In genomic region chr3R:5620387-5620956, dm6 we compare ENCODE assay signal across 5 fruit fly cellular contexts.
A peak's percentile ranks its signal among the peaks of the same experiment; 100 is the strongest.
TF ChIP-seq lines count a peak whose summit lies in the region.

No protein-coding gene starts in this region.

- peak; percentile 4 for TF ChIP-seq CTCF in whole organism, embryonic (GFP tag; optimal IDR thresholded peaks at IDR 0.05; lab: Kevin White, UChicago)

TF ChIP-seq in whole organism, adult, 20 proteins besides CTCF, POLR2A, EP300 and RAD21:
- TF ChIP-seq Mnt (GFP tag; optimal IDR thresholded peaks at IDR 0.05; lab: Kevin White, UChicago) (no peak), CG12768 (GFP tag; optimal IDR thresholded peaks at IDR 0.05; lab: Kevin White, UChicago) (no peak), CG11617 (GFP tag; optimal IDR thresholded peaks at IDR 0.05; lab: Kevin White, UChicago) (peak; percentile 5)

TF ChIP-seq in whole organism, embryonic, 481 proteins besides CTCF, POLR2A, EP300 and RAD21 (continues in another document):
- TF ChIP-seq CG10654 (GFP tag; optimal IDR thresholded peaks at IDR 0.05; lab: Kevin White, UChicago), result peak; percentile 40
- peak; percentile 7 for TF ChIP-seq HmgZ (tag; optimal IDR thresholded peaks at IDR 0.05; lab: Kevin White, UChicago)
- peak; percentile 73 for TF ChIP-seq Sox102F (GFP tag; optimal IDR thresholded peaks at IDR 0.05; lab: Kevin White, UChicago)
- TF ChIP-seq CG5953 (GFP tag; IDR thresholded peaks at IDR 0.05; lab: Robert Waterston, UW), result peak; percentile 59; the same call in 1 of the 2 replicates
- TF ChIP-seq vfl (GFP tag; optimal IDR thresholded peaks at IDR 0.05; lab: Kevin White, UChicago), result peak; percentile 44
- TF ChIP-seq vnd (GFP tag; IDR thresholded peaks at IDR 0.05; lab: Robert Waterston, UW; ENCODE audit: partially characterized antibody), result no peak
- no peak for TF ChIP-seq CG13287 (GFP tag; IDR thresholded peaks at IDR 0.05; lab: Robert Waterston, UW; ENCODE audit: partially characterized antibody)
- peak; percentile 18 for TF ChIP-seq mirr (GFP tag; optimal IDR thresholded peaks at IDR 0.05; lab: Kevin White, UChicago)
- peak; percentile 41 for TF ChIP-seq Dip3 (GFP tag; optimal IDR thresholded peaks at IDR 0.05; lab: Kevin White, UChicago)
- no peak for TF ChIP-seq stwl (tag; optimal IDR thresholded peaks at IDR 0.05; lab: Kevin White, UChicago)
- TF ChIP-seq MESR4 (GFP tag; optimal IDR thresholded peaks at IDR 0.05; lab: Kevin White, UChicago), result no peak
- no peak for TF ChIP-seq z (GFP tag; IDR thresholded peaks at IDR 0.05; lab: Robert Waterston, UW)
- peak; percentile 52 for TF ChIP-seq dmrt11E (tag; optimal IDR thresholded peaks at IDR 0.05; lab: Kevin White, UChicago)
- peak; percentile 61; the same call in 1 of the 3 replicates for TF ChIP-seq CG7357 (GFP tag; IDR thresholded peaks at IDR 0.05; lab: Robert Waterston, UW)
- TF ChIP-seq CG7839 (tag; optimal IDR thresholded peaks at IDR 0.05; lab: Kevin White, UChicago), result peak; percentile 72
- peak; percentile 52 for TF ChIP-seq crc (GFP tag; optimal IDR thresholded peaks at IDR 0.05; lab: Kevin White, UChicago)
- TF ChIP-seq CG30403 (GFP tag; optimal IDR thresholded peaks at IDR 0.05; lab: Kevin White, UChicago), result peak; percentile 75
- TF ChIP-seq CG13296 (GFP tag; optimal IDR thresholded peaks at IDR 0.05; lab: Kevin White, UChicago), result no peak
- TF ChIP-seq CG2712 (tag; optimal IDR thresholded peaks at IDR 0.05; lab: Kevin White, UChicago), result peak; percentile 71
- TF ChIP-seq Asciz (GFP tag; optimal IDR thresholded peaks at IDR 0.05; lab: Kevin White, UChicago), result peak; percentile 73
- TF ChIP-seq Nf-YA (GFP tag; IDR thresholded peaks at IDR 0.05; lab: Robert Waterston, UW), result peak; percentile 35; the same call in 1 of the 2 replicates

TF ChIP-seq in whole organism, prepupa, 60 proteins besides CTCF, POLR2A, EP300 and RAD21 (continues in another document):
- TF ChIP-seq CG11902 (GFP tag; optimal IDR thresholded peaks at IDR 0.05; lab: Kevin White, UChicago) (peak; percentile 57), CG8119 (GFP tag; IDR thresholded peaks at IDR 0.05; lab: Robert Waterston, UW) (peak; percentile 60; the same call in 1 of the 3 replicates), net (GFP tag; optimal IDR thresholded peaks at IDR 0.05; lab: Kevin White, UChicago) (peak; percentile 73), CG11762 (GFP tag; optimal IDR thresholded peaks at IDR 0.05; lab: Kevin White, UChicago; ENCODE audit: insufficient read depth) (peak; percentile 14), Hr38 (GFP tag; optimal IDR thresholded peaks at IDR 0.05; lab: Kevin White, UChicago) (no peak), fd59A (GFP tag; optimal IDR thresholded peaks at IDR 0.05; lab: Kevin White, UChicago) (peak; percentile 50), achi (GFP tag; optimal IDR thresholded peaks at IDR 0.05; lab: Kevin White, UChicago) (peak; percentile 54), CG4318 (GFP tag; optimal IDR thresholded peaks at IDR 0.05; lab: Kevin White, UChicago) (peak; percentile 73), CG31627 (GFP tag; optimal IDR thresholded peaks at IDR 0.05; lab: Kevin White, UChicago) (peak; percentile 65), svp (GFP tag; lab: Kevin White, UChicago) (peak; percentile 90), Sox102F (GFP tag; optimal IDR thresholded peaks at IDR 0.05; lab: Kevin White, UChicago) (peak; percentile 61), CG32006 (GFP tag; optimal IDR thresholded peaks at IDR 0.05; lab: Kevin White, UChicago) (peak; percentile 86), topi (GFP tag; optimal IDR thresholded peaks at IDR 0.05; lab: Kevin White, UChicago) (peak; percentile 71), CG34406 (GFP tag; optimal IDR thresholded peaks at IDR 0.05; lab: Kevin White, UChicago) (peak; percentile 56), spab (GFP tag; optimal IDR thresholded peaks at IDR 0.05; lab: Kevin White, UChicago) (peak; percentile 48), CG10631 (GFP tag; optimal IDR thresholded peaks at IDR 0.05; lab: Kevin White, UChicago) (peak; percentile 60), pdm3 (GFP tag; optimal IDR thresholded peaks at IDR 0.05; lab: Kevin White, UChicago) (peak; percentile 57), esn (GFP tag; optimal IDR thresholded peaks at IDR 0.05; lab: Kevin White, UChicago) (peak; percentile 82), CG10669 (GFP tag; optimal IDR thresholded peaks at IDR 0.05; lab: Kevin White, UChicago) (peak; percentile 49), Sox15 (GFP tag; optimal IDR thresholded peaks at IDR 0.05; lab: Kevin White, UChicago) (peak; percentile 54), CG3032 (tag; optimal IDR thresholded peaks at IDR 0.05; lab: Kevin White, UChicago) (peak; percentile 23), CG6792 (GFP tag; optimal IDR thresholded peaks at IDR 0.05; lab: Kevin White, UChicago) (peak; percentile 55), Eip78C (GFP tag; lab: Kevin White, UChicago) (peak; percentile 92)

TF ChIP-seq in whole organism, pupa, 21 proteins besides CTCF, POLR2A, EP300 and RAD21:
- peak; percentile 30 for TF ChIP-seq CG34367 (tag; optimal IDR thresholded peaks at IDR 0.05; lab: Kevin White, UChicago)
- TF ChIP-seq Snoo (tag; optimal IDR thresholded peaks at IDR 0.05; lab: Kevin White, UChicago), result peak; percentile 60
- TF ChIP-seq Pif1B (GFP tag; optimal IDR thresholded peaks at IDR 0.05; lab: Kevin White, UChicago), result peak; percentile 34
- TF ChIP-seq gl (tag; optimal IDR thresholded peaks at IDR 0.05; lab: Kevin White, UChicago), result peak; percentile 14
- no peak; the same call in 1 of the 2 replicates for TF ChIP-seq Ets98B (GFP tag; IDR thresholded peaks at IDR 0.05; lab: Robert Waterston, UW)
- TF ChIP-seq CG10348 (GFP tag; IDR thresholded peaks at IDR 0.05; lab: Robert Waterston, UW), result no peak
- no peak for TF ChIP-seq EcR (GFP tag; optimal IDR thresholded peaks at IDR 0.05; lab: Kevin White, UChicago)
- TF ChIP-seq CG4496 (GFP tag; IDR thresholded peaks at IDR 0.05; lab: Robert Waterston, UW), result 0 out of 3 replicates have a peak, but pooled peaks have one; percentile 45
- peak; percentile 60 for TF ChIP-seq CG15710 (tag; optimal IDR thresholded peaks at IDR 0.05; lab: Kevin White, UChicago)
- TF ChIP-seq Pif1A (GFP tag; optimal IDR thresholded peaks at IDR 0.05; lab: Kevin White, UChicago), result peak; percentile 61
- TF ChIP-seq CG9948 (tag; optimal IDR thresholded peaks at IDR 0.05; lab: Kevin White, UChicago), result peak; percentile 41
- peak; percentile 70 for TF ChIP-seq CG8159 (tag; optimal IDR thresholded peaks at IDR 0.05; lab: Kevin White, UChicago)
- TF ChIP-seq D1 (tag; optimal IDR thresholded peaks at IDR 0.05; lab: Kevin White, UChicago), result no peak
- peak; percentile 45 for TF ChIP-seq CG17806 (tag; optimal IDR thresholded peaks at IDR 0.05; lab: Kevin White, UChicago)
- peak; percentile 58 for TF ChIP-seq CG8301 (tag; optimal IDR thresholded peaks at IDR 0.05; lab: Kevin White, UChicago)
- peak; percentile 64; the same call in 1 of the 3 replicates for TF ChIP-seq fd96Ca (GFP tag; IDR thresholded peaks at IDR 0.05; lab: Robert Waterston, UW)
- peak; percentile 33; the same call in 1 of the 2 replicates for TF ChIP-seq CG32121 (GFP tag; IDR thresholded peaks at IDR 0.05; lab: Robert Waterston, UW)
- TF ChIP-seq CG14655 (GFP tag; optimal IDR thresholded peaks at IDR 0.05; lab: Kevin White, UChicago), result peak; percentile 79
- TF ChIP-seq rn (GFP tag; IDR thresholded peaks at IDR 0.05; lab: Robert Waterston, UW), result peak; percentile 51
- TF ChIP-seq CG12605 (GFP tag; IDR thresholded peaks at IDR 0.05; lab: Robert Waterston, UW), result peak; percentile 30
- no peak for TF ChIP-seq CG13204 (GFP tag; optimal IDR thresholded peaks at IDR 0.05; lab: Kevin White, UChicago)
TF ChIP-seq in whole organism, pupa: peak in this region for 16.

TF ChIP-seq in whole organism, wandering third instar larva, 38 proteins besides CTCF, POLR2A, EP300 and RAD21 (continues in another document):
- TF ChIP-seq CG9705 (GFP tag; optimal IDR thresholded peaks at IDR 0.05; lab: Kevin White, UChicago), result no peak
- peak; percentile 67 for TF ChIP-seq ey (GFP tag; optimal IDR thresholded peaks at IDR 0.05; lab: Kevin White, UChicago)
- TF ChIP-seq Rel (GFP tag; optimal IDR thresholded peaks at IDR 0.05; lab: Kevin White, UChicago), result no peak
- no peak for TF ChIP-seq Rel (tag; optimal IDR thresholded peaks at IDR 0.05; lab: Kevin White, UChicago)
- TF ChIP-seq woc (GFP tag; optimal IDR thresholded peaks at IDR 0.05; lab: Kevin White, UChicago), result peak; percentile 32
- TF ChIP-seq Jra (GFP tag; optimal IDR thresholded peaks at IDR 0.05; lab: Kevin White, UChicago), result no peak
- TF ChIP-seq HLH106 (tag; optimal IDR thresholded peaks at IDR 0.05; lab: Kevin White, UChicago), result peak; percentile 38
- no peak for TF ChIP-seq Myc (optimal IDR thresholded peaks at IDR 0.05; lab: Kevin White, UChicago)
- peak; percentile 60 for TF ChIP-seq sv (GFP tag; optimal IDR thresholded peaks at IDR 0.05; lab: Kevin White, UChicago)
- peak; percentile 22 for TF ChIP-seq Hnf4 (GFP tag; optimal IDR thresholded peaks at IDR 0.05; lab: Kevin White, UChicago)
- TF ChIP-seq br (GFP tag; optimal IDR thresholded peaks at IDR 0.05; lab: Kevin White, UChicago), result peak; percentile 8
- TF ChIP-seq Hr83 (GFP tag; optimal IDR thresholded peaks at IDR 0.05; lab: Kevin White, UChicago; ENCODE audit: poor library complexity, severe bottlenecking), result peak; percentile 60
- no peak for TF ChIP-seq jim (GFP tag; optimal IDR thresholded peaks at IDR 0.05; lab: Kevin White, UChicago)
- TF ChIP-seq dsf (GFP tag; optimal IDR thresholded peaks at IDR 0.05; lab: Kevin White, UChicago; ENCODE audit: borderline replicate concordance), result no peak
- TF ChIP-seq GATAd (GFP tag; optimal IDR thresholded peaks at IDR 0.05; lab: Kevin White, UChicago), result no peak
- TF ChIP-seq sage (GFP tag; optimal IDR thresholded peaks at IDR 0.05; lab: Kevin White, UChicago), result no peak
- no peak for TF ChIP-seq tai (GFP tag; optimal IDR thresholded peaks at IDR 0.05; lab: Kevin White, UChicago)
- TF ChIP-seq CrebA (GFP tag; optimal IDR thresholded peaks at IDR 0.05; lab: Kevin White, UChicago; ENCODE audit: borderline replicate concordance), result no peak
- TF ChIP-seq dmrt93B (GFP tag; optimal IDR thresholded peaks at IDR 0.05; lab: Kevin White, UChicago), result peak; percentile 41
- TF ChIP-seq CG32264 (GFP tag; optimal IDR thresholded peaks at IDR 0.05; lab: Kevin White, UChicago), result no peak
- no peak for TF ChIP-seq Dfd (GFP tag; optimal IDR thresholded peaks at IDR 0.05; lab: Kevin White, UChicago)
- peak; percentile 71 for TF ChIP-seq h (GFP tag; optimal IDR thresholded peaks at IDR 0.05; lab: Kevin White, UChicago)
- TF ChIP-seq fru (GFP tag; optimal IDR thresholded peaks at IDR 0.05; lab: Kevin White, UChicago), result peak; percentile 67
- TF ChIP-seq Sp1 (GFP tag; optimal IDR thresholded peaks at IDR 0.05; lab: Kevin White, UChicago), result peak; percentile 50
- TF ChIP-seq Vsx2 (GFP tag; optimal IDR thresholded peaks at IDR 0.05; lab: Kevin White, UChicago; ENCODE audit: partially characterized antibody), result no peak
- peak in 1 of 2 experiments; percentile 68 for TF ChIP-seq foxo (GFP tag; optimal IDR thresholded peaks at IDR 0.05; lab: Kevin White, UChicago)
- no peak for TF ChIP-seq N (GFP tag; optimal IDR thresholded peaks at IDR 0.05; lab: Kevin White, UChicago)
- TF ChIP-seq dl (GFP tag; optimal IDR thresholded peaks at IDR 0.05; lab: Kevin White, UChicago; ENCODE audit: insufficient read depth in 1 of 2, partially characterized antibody in 2 of 2), result no peak
- TF ChIP-seq pan (optimal IDR thresholded peaks at IDR 0.05; lab: Kevin White, UChicago), result no peak
